Worm (Caenorhabditis elegans) whole organism, early embryonic: Measurements from ENCODE around the gene T07F8.4.

ENCODE experiments used
- B0310.2 ChIP-seq: sonication (generic microtip); optimal IDR thresholded peaks from 2 replicates; lab custom pipeline; 2016; ENCODE audit warnings: mild to moderate bottlenecking, missing genetic modification characterization, missing compliant biosample characterization
- F13C5.2 ChIP-seq: sonication (generic microtip); optimal IDR thresholded peaks from 2 replicates; lab custom pipeline; 2017; ENCODE audit warnings: mild to moderate bottlenecking, missing genetic modification characterization, inconsistent platforms, missing compliant biosample characterization
- aly-1 ChIP-seq: sonication (generic microtip); optimal IDR thresholded peaks from 2 replicates; lab custom pipeline; 2016; ENCODE audit warnings: missing genetic modification characterization, missing compliant biosample characterization
- ama-1 ChIP-seq: fragments of 150-350 bp; optimal IDR thresholded peaks from 2 replicates; lab custom pipeline; 2014
- ceh-13 ChIP-seq: fragments of 200-800 bp; sonication (Bioruptor generic); optimal IDR thresholded peaks from 2 replicates; lab custom pipeline; 2018; ENCODE audit warnings: mild to moderate bottlenecking, missing genetic modification characterization, missing compliant biosample characterization
- ceh-36 ChIP-seq: sonication (generic microtip); optimal IDR thresholded peaks from 2 replicates; lab custom pipeline; 2016; ENCODE audit warnings: missing genetic modification characterization, inconsistent platforms, missing compliant biosample characterization
- ets-7 ChIP-seq: sonication (generic microtip); optimal IDR thresholded peaks from 2 replicates; lab custom pipeline; 2016; ENCODE audit warnings: missing genotype, missing genetic modification characterization, missing compliant biosample characterization
- flt-1 ChIP-seq: fragments of 200-800 bp; sonication (Bioruptor generic); IDR thresholded peaks from 2 replicates; pipeline ENCODE4 v1.3.6; 2022; ENCODE audit warnings: missing genetic modification characterization, missing compliant biosample characterization
- hmbx-1 ChIP-seq: sonication (generic microtip); optimal IDR thresholded peaks from 2 replicates; lab custom pipeline; 2016; ENCODE audit warnings: mild to moderate bottlenecking, missing genetic modification characterization, missing compliant biosample characterization
- hmg-4 ChIP-seq: fragments of 200-800 bp; sonication (Bioruptor generic); optimal IDR thresholded peaks from 2 replicates; lab custom pipeline; 2018; ENCODE audit warnings: mild to moderate bottlenecking, missing genetic modification characterization, missing compliant biosample characterization
- hnd-1 ChIP-seq: sonication (generic microtip); optimal IDR thresholded peaks from 2 replicates; lab custom pipeline; 2016; ENCODE audit warnings: missing genetic modification characterization, missing compliant biosample characterization
- pes-1 ChIP-seq: fragments of 200-800 bp; sonication (Bioruptor generic); IDR thresholded peaks from 2 replicates; pipeline ENCODE4 v1.3.6; 2022; ENCODE audit warnings: missing genetic modification reagents, missing genetic modification characterization, missing compliant biosample characterization
- scrt-1 ChIP-seq: fragments of 200-800 bp; sonication (Bioruptor generic); IDR thresholded peaks from 2 replicates; pipeline ENCODE4 v1.3.6; 2022; ENCODE audit warnings: missing genetic modification characterization, missing compliant biosample characterization
- sea-1 ChIP-seq: fragments of 200-800 bp; sonication (Bioruptor generic); conservative IDR thresholded peaks from 2 replicates; pipeline ENCODE4 v1.3.6; 2022; ENCODE audit warnings: missing genetic modification characterization, missing compliant biosample characterization
- tbx-11 ChIP-seq: fragments of 200-800 bp; sonication (Bioruptor generic); IDR thresholded peaks from 2 replicates; pipeline ENCODE4 v1.3.6; 2022; ENCODE audit warnings: missing genetic modification characterization, missing compliant biosample characterization
- tbx-37 ChIP-seq: fragments of 200-800 bp; sonication (Bioruptor generic); conservative IDR thresholded peaks from 2 replicates; pipeline ENCODE4 v1.3.6; 2022; ENCODE audit warnings: missing genetic modification reagents, missing genetic modification characterization, missing compliant biosample characterization
- tra-4 ChIP-seq: sonication (generic microtip); optimal IDR thresholded peaks from 2 replicates; lab custom pipeline; 2017; ENCODE audit warnings: missing genetic modification characterization, missing compliant biosample characterization

Gene T07F8.4

DNA sequence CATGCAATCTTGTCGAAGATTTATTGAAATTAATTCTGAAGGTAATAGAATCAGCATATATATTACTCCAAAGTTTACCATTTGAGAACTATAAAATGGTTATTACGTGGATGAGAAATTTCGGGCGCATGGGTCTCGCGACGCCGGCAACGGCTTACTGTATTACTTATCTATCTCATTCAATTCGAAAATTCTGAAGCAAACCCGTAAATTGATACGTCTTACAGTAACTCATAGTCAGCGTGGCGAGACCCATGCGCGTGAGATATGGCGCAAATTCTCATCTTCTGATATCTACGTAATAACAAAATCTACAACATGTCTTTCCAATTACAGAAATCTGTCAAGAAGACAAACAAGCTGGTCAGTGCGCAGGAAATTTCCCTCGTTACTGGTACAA lies 12.3 kb downstream of the T07F8.4 start:
- TF ChIP-seq B0310.2 (tag; lab: Kevin White, UChicago), result no peak
- no peak for TF ChIP-seq hnd-1 (tag; lab: Kevin White, UChicago)
- TF ChIP-seq ets-7, result no peak
- no peak for TF ChIP-seq scrt-1 (GFP tag; lab: Robert Waterston, UW)
- no peak for TF ChIP-seq F13C5.2 (tag; lab: Kevin White, UChicago)
- TF ChIP-seq aly-1 (tag; lab: Kevin White, UChicago), result no peak
- no peak for TF ChIP-seq pes-1
- no peak for TF ChIP-seq sea-1 (GFP tag; lab: Robert Waterston, UW)
- no peak for TF ChIP-seq ceh-36
- TF ChIP-seq hmg-4, result no peak
- no peak for TF ChIP-seq ama-1
- no peak for TF ChIP-seq tra-4 (tag; lab: Kevin White, UChicago)
- TF ChIP-seq tbx-11 (GFP tag; lab: Robert Waterston, UW), result no peak
- TF ChIP-seq hmbx-1 (tag; lab: Kevin White, UChicago), result no peak
- TF ChIP-seq tbx-37, result no peak
- no peak for TF ChIP-seq ceh-13
- TF ChIP-seq flt-1 (GFP tag; lab: Robert Waterston, UW), result no peak

ce11 chrII:7116350-7116749 lies 15.5 kb downstream of the T07F8.4 start, which contains the start of gene spon-1:
TSS of gene spon-1 (plus strand) at chrII:7116557.
- no peak for TF ChIP-seq F13C5.2 (tag; lab: Kevin White, UChicago)
- TF ChIP-seq hmg-4, result no peak
- TF ChIP-seq sea-1 (GFP tag; lab: Robert Waterston, UW), result no peak

- TF ChIP-seq aly-1 (tag; lab: Kevin White, UChicago) (no peak), tbx-37 (no peak), pes-1 (no peak), tra-4 (tag; lab: Kevin White, UChicago) (no peak), ceh-36 (no peak), ceh-13 (no peak), tbx-11 (GFP tag; lab: Robert Waterston, UW) (no peak)
These were observed 16.2 kb downstream of the T07F8.4 start, which contains the start of gene cutl-5 for ce11 chrII:7115638-7116037. TSS of gene cutl-5 (minus strand) at chrII:7115906.

DNA sequence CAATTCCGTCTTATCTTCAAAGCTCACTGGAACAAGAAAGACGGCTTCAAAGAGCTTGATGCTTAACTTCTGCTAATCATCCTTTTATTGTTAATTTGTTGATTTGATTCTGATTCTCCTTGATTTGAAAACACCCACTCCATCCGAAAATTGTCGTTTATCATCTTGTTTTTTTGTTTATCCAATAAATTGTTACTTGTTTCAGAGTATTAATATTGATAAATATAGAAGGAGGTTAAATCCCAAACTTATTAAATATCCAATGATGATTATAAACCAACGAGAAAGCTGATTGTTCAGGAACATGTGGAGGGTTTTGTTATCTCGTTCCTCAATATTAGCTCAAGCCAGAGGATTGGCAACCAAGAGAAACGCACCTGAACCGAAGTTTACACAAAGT lies 19.1 kb downstream of the T07F8.4 start, which contains the start of gene F10E7.6:
Gene F10E7.6, plus strand, starts transcription at position 301 of the 400 bp plus-strand sequence.
- TF ChIP-seq tbx-11 (GFP tag; lab: Robert Waterston, UW) (no peak), sea-1 (GFP tag; lab: Robert Waterston, UW) (no peak), ama-1 (no peak), pes-1 (no peak), B0310.2 (tag; lab: Kevin White, UChicago) (no peak), F13C5.2 (tag; lab: Kevin White, UChicago) (no peak), tbx-37 (no peak), ets-7 (no peak), ceh-36 (no peak), scrt-1 (GFP tag; lab: Robert Waterston, UW) (no peak), ceh-13 (no peak), hnd-1 (tag; lab: Kevin White, UChicago) (no peak), flt-1 (GFP tag; lab: Robert Waterston, UW) (no peak), aly-1 (tag; lab: Kevin White, UChicago) (no peak)

DNA sequence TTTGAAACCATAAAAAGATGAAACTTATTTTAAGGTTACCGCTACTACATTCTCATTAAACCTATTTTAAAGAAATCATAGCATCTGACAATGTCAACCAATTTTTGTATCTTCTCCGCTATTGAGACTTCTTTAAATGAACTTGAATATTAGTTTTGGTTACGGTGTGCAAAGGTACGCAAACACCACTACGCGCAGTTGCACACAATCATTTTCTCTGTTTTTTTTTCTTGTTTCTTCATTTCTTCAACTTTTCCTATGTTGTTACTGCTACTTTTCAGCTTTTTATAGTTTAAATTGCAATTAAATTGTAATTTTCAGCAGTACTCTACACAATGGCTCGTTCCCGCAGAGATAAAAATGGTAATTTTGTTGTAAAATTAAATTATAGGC lies 20.2 kb downstream of the T07F8.4 start, which contains the start of gene F10E7.5:
Gene F10E7.5, plus strand, starts transcription at position 322 of the 393 bp plus-strand sequence.
- TF ChIP-seq aly-1 (tag; lab: Kevin White, UChicago) (no peak), ceh-13 (no peak), F13C5.2 (tag; lab: Kevin White, UChicago) (peak; percentile 68)

- TF ChIP-seq ceh-13, result no peak
- no peak for TF ChIP-seq F13C5.2 (tag; lab: Kevin White, UChicago)
- TF ChIP-seq tbx-37, result no peak
- no peak for TF ChIP-seq hmbx-1 (tag; lab: Kevin White, UChicago)
- no peak for TF ChIP-seq pes-1
- no peak for TF ChIP-seq tra-4 (tag; lab: Kevin White, UChicago)
- no peak for TF ChIP-seq tbx-11 (GFP tag; lab: Robert Waterston, UW)
- TF ChIP-seq aly-1 (tag; lab: Kevin White, UChicago), result no peak
- no peak for TF ChIP-seq flt-1 (GFP tag; lab: Robert Waterston, UW)
These were observed 20.7 kb downstream of the T07F8.4 start for ce11 chrII:7111012-7111656.

DNA sequence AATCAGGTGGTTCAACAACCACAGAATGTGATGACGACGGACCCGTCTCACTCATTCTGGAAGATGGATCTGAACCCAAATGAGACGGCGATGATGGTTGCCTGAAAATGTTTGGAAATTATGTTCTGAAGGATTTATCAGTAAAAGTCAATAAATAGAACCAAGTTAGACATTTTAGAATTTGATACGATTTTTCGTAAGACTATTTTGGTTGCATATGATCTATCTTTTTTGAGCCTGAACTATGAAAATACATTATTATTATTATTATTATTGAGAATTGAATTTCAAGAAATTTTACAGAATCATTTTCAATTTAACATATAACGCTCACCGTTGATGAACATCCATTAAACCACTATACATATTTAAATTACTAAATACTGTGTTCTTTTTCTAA lies 21.9 kb downstream of the T07F8.4 start, which contains the start of gene F10E7.9:
Gene F10E7.9, minus strand, starts transcription at position 101 of the 400 bp plus-strand sequence.
- TF ChIP-seq scrt-1 (GFP tag; lab: Robert Waterston, UW) (no peak), hmg-4 (no peak), sea-1 (GFP tag; lab: Robert Waterston, UW) (no peak), tbx-11 (GFP tag; lab: Robert Waterston, UW) (no peak)

ce11 chrII:7106313-7106712 lies 25.5 kb downstream of the T07F8.4 start:
- TF ChIP-seq ets-7, result no peak
- no peak for TF ChIP-seq hnd-1 (tag; lab: Kevin White, UChicago)
- no peak for TF ChIP-seq ceh-13
- TF ChIP-seq hmbx-1 (tag; lab: Kevin White, UChicago), result no peak
- no peak for TF ChIP-seq hmg-4
- no peak for TF ChIP-seq flt-1 (GFP tag; lab: Robert Waterston, UW)
